Worm (Caenorhabditis elegans) whole organism, L4 larva: ENCODE data around the gene C52E4.12.

Experiments
- D1046.2 ChIP-seq: fragments of 200-800 bp; sonication (Bioruptor generic); IDR thresholded peaks from 2 replicates; pipeline ENCODE4 v1.3.6; 2022; ENCODE audit warnings: missing genetic modification characterization, missing compliant biosample characterization
- F10B5.3 ChIP-seq: sonication (generic microtip); optimal IDR thresholded peaks from 2 replicates; lab custom pipeline; 2016; ENCODE audit warnings: mild to moderate bottlenecking, missing genetic modification characterization, missing compliant biosample characterization
- Y75B8A.6 ChIP-seq: fragments of 200-800 bp; sonication (Bioruptor generic); IDR thresholded peaks from 2 replicates; pipeline ENCODE4 v1.3.6; 2022; ENCODE audit warnings: missing genetic modification reagents, missing genetic modification characterization, missing compliant biosample characterization
- aha-1 ChIP-seq: fragments of 150-350 bp; peaks from one replicate; lab custom pipeline; 2014; ENCODE audit warnings: missing biosample characterization, missing genetic modification characterization
- ceh-20 ChIP-seq: fragments of 200-800 bp; sonication (Bioruptor generic); IDR thresholded peaks from 2 replicates; pipeline ENCODE4 v1.3.6; 2022; ENCODE audit warnings: missing genetic modification reagents, missing genetic modification characterization, missing compliant biosample characterization
- ceh-62 ChIP-seq: sonication (generic microtip); optimal IDR thresholded peaks from 2 replicates; lab custom pipeline; 2017; ENCODE audit warnings: missing biosample characterization, missing genetic modification characterization
- daf-19 ChIP-seq: fragments of 200-800 bp; sonication (Bioruptor generic); conservative IDR thresholded peaks from 2 replicates; pipeline ENCODE4 v1.3.6; 2022; ENCODE audit warnings: missing genetic modification characterization, missing compliant biosample characterization
- dmd-9 ChIP-seq: fragments of 200-800 bp; sonication (Bioruptor generic); IDR thresholded peaks from 2 replicates; pipeline ENCODE4 v1.3.6; 2022; ENCODE audit warnings: missing genetic modification reagents, missing genetic modification characterization, missing compliant biosample characterization
- egl-27 ChIP-seq: sonication (generic microtip); optimal IDR thresholded peaks from 3 replicates; lab custom pipeline; 2017; ENCODE audit warnings: missing biosample characterization, missing genetic modification reagents, missing genetic modification characterization
- fkh-10 ChIP-seq: fragments of 150-350 bp; optimal IDR thresholded peaks from 2 replicates; lab custom pipeline; 2014; ENCODE audit warnings: missing biosample characterization, missing genetic modification reagents, missing genetic modification characterization
- gei-8 ChIP-seq: fragments of 200-800 bp; sonication (Bioruptor generic); optimal IDR thresholded peaks from 2 replicates; lab custom pipeline; 2018; ENCODE audit warnings: mild to moderate bottlenecking, missing genetic modification characterization, missing compliant biosample characterization
- hlh-11 ChIP-seq: fragments of 200-800 bp; sonication (Bioruptor generic); optimal IDR thresholded peaks from 2 replicates; lab custom pipeline; 2018; ENCODE audit warnings: mild to moderate bottlenecking, missing genetic modification characterization, missing compliant biosample characterization
- lim-7 ChIP-seq: fragments of 200-800 bp; sonication (Bioruptor generic); IDR thresholded peaks from 2 replicates; pipeline ENCODE4 v1.3.6; 2022; ENCODE audit warnings: missing genetic modification characterization, missing compliant biosample characterization
- lin-13 ChIP-seq: fragments of 150-350 bp; optimal IDR thresholded peaks from 2 replicates; lab custom pipeline; 2014; ENCODE audit warnings: missing biosample characterization, missing genetic modification reagents, missing genetic modification characterization
- lin-15B ChIP-seq: fragments of 150-350 bp; sonication (generic microtip); optimal IDR thresholded peaks from 3 replicates; lab custom pipeline; 2014; ENCODE audit warnings: missing biosample characterization, missing genetic modification characterization
- madf-9 ChIP-seq: fragments of 200-800 bp; sonication (Bioruptor generic); conservative IDR thresholded peaks from 2 replicates; pipeline ENCODE4 v1.3.6; 2022; ENCODE audit warnings: missing genetic modification reagents, missing genetic modification characterization, missing compliant biosample characterization
- mdl-1 ChIP-seq, 2 experiments: fragments of 150-350 bp in 1 of 2; sonication (generic microtip) in 1 of 2; optimal IDR thresholded peaks; 2 replicates each; lab custom pipeline; 2014 to 2017; ENCODE audit warnings: missing biosample characterization in 2 of 2, missing genetic modification characterization in 2 of 2
- nhr-111 ChIP-seq: fragments of 200-800 bp; sonication (Bioruptor generic); optimal IDR thresholded peaks from 2 replicates; lab custom pipeline; 2018; ENCODE audit warnings: mild to moderate bottlenecking, missing genetic modification characterization, missing compliant biosample characterization
- nhr-28 ChIP-seq: fragments of 150-350 bp; optimal IDR thresholded peaks from 2 replicates; lab custom pipeline; 2014; ENCODE audit warnings: missing biosample characterization, missing genetic modification characterization
- nhr-41 ChIP-seq: fragments of 200-800 bp; sonication (Bioruptor generic); IDR thresholded peaks from 2 replicates; pipeline ENCODE4 v1.3.6; 2022; ENCODE audit warnings: missing genetic modification reagents, missing genetic modification characterization, missing compliant biosample characterization
- nhr-42 ChIP-seq: fragments of 200-800 bp; sonication (Bioruptor generic); IDR thresholded peaks from 2 replicates; pipeline ENCODE4 v1.3.6; 2022; ENCODE audit warnings: missing genetic modification characterization, missing compliant biosample characterization
- nhr-6 ChIP-seq: fragments of 150-350 bp; optimal IDR thresholded peaks from 2 replicates; lab custom pipeline; 2014; ENCODE audit warnings: missing biosample characterization, missing genetic modification characterization
- snpc-1.2 ChIP-seq: fragments of 200-800 bp; sonication (Bioruptor generic); IDR thresholded peaks from 2 replicates; pipeline ENCODE4 v1.3.6; 2022; ENCODE audit warnings: missing genetic modification reagents, missing genetic modification characterization, missing compliant biosample characterization
- snpc-4 ChIP-seq: fragments of 150-350 bp; optimal IDR thresholded peaks from 2 replicates; lab custom pipeline; 2014; ENCODE audit warnings: missing biosample characterization, missing genetic modification characterization
- tra-1 ChIP-seq: fragments of 200-800 bp; sonication (Bioruptor generic); IDR thresholded peaks from 2 replicates; pipeline ENCODE4 v1.3.6; 2022; ENCODE audit warnings: missing genetic modification reagents, missing genetic modification characterization, missing compliant biosample characterization
- unc-130 ChIP-seq: sonication (generic microtip); optimal IDR thresholded peaks from 2 replicates; lab custom pipeline; 2016; ENCODE audit warnings: missing genetic modification reagents, missing genetic modification characterization, missing compliant biosample characterization
- unc-62 ChIP-seq, 3 experiments: fragments of 150-350 bp in 1 of 3; sonication (generic microtip); optimal IDR thresholded peaks in 2 of 3; peaks in 1 of 3; 1 replicate in 1 of 3; 2 replicates in 2 of 3; lab custom pipeline; 2014 to 2017; ENCODE audit warnings: missing biosample characterization in 3 of 3, missing genetic modification characterization in 3 of 3, missing genetic modification reagents in 3 of 3, missing genotype in 1 of 3
- vab-7 ChIP-seq: fragments of 200-800 bp; sonication (Bioruptor generic); IDR thresholded peaks from 2 replicates; pipeline ENCODE4 v1.3.6; 2022; ENCODE audit warnings: missing genetic modification reagents, missing genetic modification characterization, missing compliant biosample characterization
- ztf-7 ChIP-seq: fragments of 150-350 bp; optimal IDR thresholded peaks from 2 replicates; lab custom pipeline; 2014; ENCODE audit warnings: missing biosample characterization, missing genetic modification characterization

C52E4.12 gene

ce11 chrV:11955617-11956016, 40.3 kb upstream of the C52E4.12 start:
- TF ChIP-seq lin-15B (tag; lab: Kevin White, UChicago) (no peak), madf-9 (no peak)

ce11 chrV:11958343-11959291, 37.3 kb upstream of the C52E4.12 start, which contains the start of gene F58H1.5:
Gene F58H1.5 (plus strand): TSS chrV:11958393.
- TF ChIP-seq mdl-1 (tag; optimal IDR thresholded peaks at IDR 0.05; lab: Kevin White, UChicago) (no peak), snpc-1.2 (no peak), snpc-4 (tag; lab: Kevin White, UChicago) (no peak), tra-1 (GFP tag; lab: Robert Waterston, UW) (no peak), nhr-111 (GFP tag; lab: Kevin White, UChicago) (no peak), D1046.2 (GFP tag; lab: Robert Waterston, UW) (no peak), dmd-9 (GFP tag; lab: Robert Waterston, UW) (no peak), nhr-41 (no peak), nhr-28 (no peak), daf-19 (GFP tag; lab: Robert Waterston, UW) (no peak), nhr-42 (GFP tag; lab: Robert Waterston, UW) (no peak), nhr-6 (tag; lab: Kevin White, UChicago) (no peak), unc-62 (GFP tag; optimal IDR thresholded peaks at IDR 0.05 in 1 of 2; lab: Kevin White, UChicago) (no peak), unc-62 (tag; optimal IDR thresholded peaks at IDR 0.05; lab: Kevin White, UChicago) (no peak)

- TF ChIP-seq lin-13, result no peak
- TF ChIP-seq unc-62 (GFP tag; optimal IDR thresholded peaks at IDR 0.05 in 1 of 2; lab: Kevin White, UChicago), result peak in 1 of 2 experiments; percentile 53
- TF ChIP-seq unc-62 (tag; optimal IDR thresholded peaks at IDR 0.05; lab: Kevin White, UChicago), result no peak
- TF ChIP-seq ztf-7 (tag; lab: Kevin White, UChicago), result no peak
- TF ChIP-seq fkh-10 (GFP tag; lab: Kevin White, UChicago), result no peak
Observed at ce11 chrV:11960084-11960830, 35.7 kb upstream of the C52E4.12 start.

ce11 chrV:11960831-11961190, 35.2 kb upstream of the C52E4.12 start:
- peak; percentile 53 for TF ChIP-seq aha-1 (tag; lab: Kevin White, UChicago)
- no peak for TF ChIP-seq gei-8

- TF ChIP-seq egl-27 (tag; lab: Kevin White, UChicago), result no peak
- no peak for TF ChIP-seq ceh-62 (tag; lab: Kevin White, UChicago)
- no peak for TF ChIP-seq F10B5.3 (tag; lab: Kevin White, UChicago)
- no peak for TF ChIP-seq nhr-6 (tag; lab: Kevin White, UChicago)
- no peak for TF ChIP-seq vab-7 (GFP tag; lab: Robert Waterston, UW)
- TF ChIP-seq lim-7 (GFP tag; lab: Robert Waterston, UW), result no peak
- TF ChIP-seq unc-130 (GFP tag; lab: Kevin White, UChicago), result no peak
- TF ChIP-seq snpc-4 (tag; lab: Kevin White, UChicago), result no peak
- TF ChIP-seq Y75B8A.6 (GFP tag; lab: Robert Waterston, UW), result no peak
- TF ChIP-seq hlh-11 (tag; lab: Kevin White, UChicago), result no peak
- TF ChIP-seq ceh-20 (GFP tag; lab: Robert Waterston, UW), result no peak
Observed at ce11 chrV:11964723-11965122, 31.2 kb upstream of the C52E4.12 start, which contains the start of gene F58H1.7. Gene F58H1.7 (minus strand): TSS chrV:11964823.
